Worm (Caenorhabditis elegans): ENCODE results near the gene cyp-13A7.

Gene cyp-13A7

ce11 chrII:9787395-9788152, 15.8 kb upstream of the cyp-13A7 start, which contains the start of gene cyp-13A2 (continued):
- no peak for TF ChIP-seq pag-3 (tag; optimal IDR thresholded peaks at IDR 0.05; ENCODE audit: borderline replicate concordance, insufficient read depth)
- no peak for TF ChIP-seq skn-1 (tag; optimal IDR thresholded peaks at IDR 0.05)
- no peak for TF ChIP-seq sptf-1 (tag; optimal IDR thresholded peaks at IDR 0.05)
- no peak for TF ChIP-seq unc-130 (tag; optimal IDR thresholded peaks at IDR 0.05)
- 0 out of 2 replicates have a peak, but pooled peaks have one; percentile 45 for TF ChIP-seq grh-1 (GFP tag; IDR thresholded peaks at IDR 0.05)
- peak in 2 of 6 experiments; percentile 32 to 72 for TF ChIP-seq elt-3 (tag; optimal IDR thresholded peaks at IDR 0.05)
- TF ChIP-seq lin-14 (GFP tag; optimal IDR thresholded peaks at IDR 0.05), result peak; percentile 94
- TF ChIP-seq elt-2 (tag; optimal IDR thresholded peaks at IDR 0.05), result peak; percentile 72
- TF ChIP-seq pax-3 (tag; optimal IDR thresholded peaks at IDR 0.05), result no peak
- TF ChIP-seq lin-15B (tag; optimal IDR thresholded peaks at IDR 0.05), result no peak
- no peak for TF ChIP-seq mef-2 (tag; optimal IDR thresholded peaks at IDR 0.05)
- peak; percentile 76 for TF ChIP-seq blmp-1 (tag; optimal IDR thresholded peaks at IDR 0.05)
- TF ChIP-seq hpl-2 (GFP tag; optimal IDR thresholded peaks at IDR 0.05), result no peak
- TF ChIP-seq fkh-8 (tag; optimal IDR thresholded peaks at IDR 0.05), result no peak
- TF ChIP-seq nhr-237 (tag; optimal IDR thresholded peaks at IDR 0.05), result no peak
- TF ChIP-seq ceh-8 (GFP tag; optimal IDR thresholded peaks at IDR 0.05), result no peak
- no peak for TF ChIP-seq ceh-90 (tag; optimal IDR thresholded peaks at IDR 0.05)
- no peak for TF ChIP-seq C34B4.2 (tag; optimal IDR thresholded peaks at IDR 0.05)
- no peak for TF ChIP-seq efl-3 (GFP tag; optimal IDR thresholded peaks at IDR 0.05)
- TF ChIP-seq unc-30 (tag; optimal IDR thresholded peaks at IDR 0.05), result no peak
- TF ChIP-seq unc-86 (tag; optimal IDR thresholded peaks at IDR 0.05), result no peak
- TF ChIP-seq ceh-63 (GFP tag; optimal IDR thresholded peaks at IDR 0.05), result no peak
- TF ChIP-seq nhr-19 (GFP tag; conservative IDR thresholded peaks at IDR 0.05), result peak; percentile 50
- TF ChIP-seq rnt-1 (tag; optimal IDR thresholded peaks at IDR 0.05), result peak; percentile 75
- peak; percentile 32 to 52 for TF ChIP-seq efl-1 (optimal IDR thresholded peaks at IDR 0.05)
- peak in 1 of 2 experiments; percentile 90 for TF ChIP-seq efl-1 (GFP tag; optimal IDR thresholded peaks at IDR 0.05 in 1 of 2)
- TF ChIP-seq ces-1 (GFP tag; optimal IDR thresholded peaks at IDR 0.05), result no peak
- TF ChIP-seq C16A3.4 (tag; optimal IDR thresholded peaks at IDR 0.05), result peak; percentile 8
- no peak for TF ChIP-seq nhr-28 (tag; optimal IDR thresholded peaks at IDR 0.05)
- peak; percentile 88 for TF ChIP-seq nhr-20 (tag; optimal IDR thresholded peaks at IDR 0.05)
- no peak for TF ChIP-seq sox-4 (tag; optimal IDR thresholded peaks at IDR 0.05)
- peak; percentile 66 for TF ChIP-seq nhr-90 (tag; optimal IDR thresholded peaks at IDR 0.05; ENCODE audit: poor library complexity)
- TF ChIP-seq aha-1 (tag; optimal IDR thresholded peaks at IDR 0.05), result no peak
- no peak for TF ChIP-seq ceh-82 (tag; optimal IDR thresholded peaks at IDR 0.05)
- no peak for TF ChIP-seq isw-1 (GFP tag; IDR thresholded peaks at IDR 0.05)
- no peak for TF ChIP-seq pqm-1 (tag; optimal IDR thresholded peaks at IDR 0.05)
- no peak for TF ChIP-seq ama-1 (optimal IDR thresholded peaks at IDR 0.05)
- no peak for TF ChIP-seq nhr-84 (tag; optimal IDR thresholded peaks at IDR 0.05)

- no peak for TF ChIP-seq blmp-1 (tag; optimal IDR thresholded peaks at IDR 0.05)
- no peak for TF ChIP-seq sptf-1 (tag; optimal IDR thresholded peaks at IDR 0.05)
- TF ChIP-seq isw-1 (GFP tag; IDR thresholded peaks at IDR 0.05), result no peak
- TF ChIP-seq lin-15B (tag; optimal IDR thresholded peaks at IDR 0.05), result no peak
- TF ChIP-seq pqm-1 (tag; optimal IDR thresholded peaks at IDR 0.05), result peak; percentile 81
- TF ChIP-seq snu-23 (GFP tag; optimal IDR thresholded peaks at IDR 0.05), result no peak
- no peak for TF ChIP-seq nhr-47 (tag; optimal IDR thresholded peaks at IDR 0.05)
- TF ChIP-seq unc-62 (GFP tag; optimal IDR thresholded peaks at IDR 0.05), result no peak
- TF ChIP-seq lin-35 (GFP tag; optimal IDR thresholded peaks at IDR 0.05), result peak in 1 of 2 experiments; percentile 45
- TF ChIP-seq nhr-90 (tag; optimal IDR thresholded peaks at IDR 0.05; ENCODE audit: poor library complexity), result peak; percentile 14
- TF ChIP-seq jun-1 (tag; optimal IDR thresholded peaks at IDR 0.05), result peak; percentile 32
- TF ChIP-seq mep-1 (tag; optimal IDR thresholded peaks at IDR 0.05), result no peak
- no peak for TF ChIP-seq F16B12.6 (tag; optimal IDR thresholded peaks at IDR 0.05)
- no peak for TF ChIP-seq mef-2 (tag; optimal IDR thresholded peaks at IDR 0.05)
- no peak for TF ChIP-seq dsc-1 (tag; optimal IDR thresholded peaks at IDR 0.05)
- peak; percentile 62 for TF ChIP-seq nhr-20 (tag; optimal IDR thresholded peaks at IDR 0.05)
- no peak for TF ChIP-seq zip-4 (GFP tag; optimal IDR thresholded peaks at IDR 0.05)
- no peak for TF ChIP-seq grh-1 (GFP tag; IDR thresholded peaks at IDR 0.05)
- peak; percentile 40 for TF ChIP-seq nhr-71 (tag; optimal IDR thresholded peaks at IDR 0.05)
- TF ChIP-seq elt-2 (tag; optimal IDR thresholded peaks at IDR 0.05), result peak; percentile 95
- TF ChIP-seq efl-1 (optimal IDR thresholded peaks at IDR 0.05), result no peak
- TF ChIP-seq efl-1 (GFP tag; optimal IDR thresholded peaks at IDR 0.05 in 1 of 2), result peak in 1 of 2 experiments; percentile 4
- TF ChIP-seq lin-14 (GFP tag; optimal IDR thresholded peaks at IDR 0.05), result peak; percentile 31
- TF ChIP-seq nhr-84 (tag; optimal IDR thresholded peaks at IDR 0.05), result no peak
Observed at ce11 chrII:9791185-9791584, 12.2 kb upstream of the cyp-13A7 start.

Data from whole organism, L1 larva.